Worm (Caenorhabditis elegans): Measurements from ENCODE around the gene clec-125.

- no peak for TF ChIP-seq F49E8.2 (tag; optimal IDR thresholded peaks at IDR 0.05; ENCODE audit: insufficient read depth)
- no peak for TF ChIP-seq C17E4.6 (GFP tag; IDR thresholded peaks at IDR 0.05)
- no peak for TF ChIP-seq ccch-3 (GFP tag; optimal IDR thresholded peaks at IDR 0.05)
- no peak for TF ChIP-seq F57A8.1 (GFP tag; optimal IDR thresholded peaks at IDR 0.05)
Measured at ce11 chrII:3499386-3499785, 16.4 kb upstream of the clec-125 start, which contains the start of gene Y49F6B.9.
